Fruit fly (Drosophila melanogaster) Kc167 (cell line): ENCODE measurements around the gene CG8119.

ENCODE experiments used
- Myc ChIP-seq: fragments of >200 bp; optimal IDR thresholded peaks from 2 replicates; lab custom pipeline; 2017; ENCODE audit warnings: missing external identifiers
- Sin3A ChIP-seq: fragments of >200 bp; optimal IDR thresholded peaks from 2 replicates; lab custom pipeline; 2018; ENCODE audit warnings: missing external identifiers
- h ChIP-seq: fragments of >200 bp; optimal IDR thresholded peaks from 3 replicates; lab custom pipeline; 2018; ENCODE audit warnings: missing external identifiers
- insv ChIP-seq: fragments of >200 bp; optimal IDR thresholded peaks from 3 replicates; lab custom pipeline; 2018; ENCODE audit warnings: missing external identifiers
- psq ChIP-seq: fragments of >200 bp; optimal IDR thresholded peaks from 2 replicates; lab custom pipeline; 2017; ENCODE audit warnings: missing external identifiers
- ttk ChIP-seq: sonication (Bioruptor generic); optimal IDR thresholded peaks from 2 replicates; lab custom pipeline; 2017; ENCODE audit warnings: missing external identifiers

DNA sequence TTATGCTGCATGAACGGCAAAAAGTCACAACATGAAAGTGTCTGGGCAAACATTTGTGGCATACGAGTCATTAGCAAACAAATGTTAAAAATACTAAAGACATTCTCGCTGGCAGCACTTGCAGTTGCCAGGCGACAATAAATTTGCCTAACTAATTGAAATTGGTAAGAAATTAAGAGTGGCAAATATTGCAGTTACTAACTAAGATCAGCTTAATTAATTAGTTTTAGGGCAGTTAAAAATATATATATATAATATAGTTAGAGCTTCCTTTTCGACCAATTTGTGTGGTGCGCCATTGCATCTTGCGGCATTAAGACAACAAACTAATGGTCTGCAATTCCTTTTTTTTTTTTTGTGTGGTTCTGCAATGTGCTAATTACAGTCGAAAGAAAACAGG, 44.5 kb upstream of the CG8119 start:
- TF ChIP-seq psq (lab: Kevin White, UChicago) (no peak), Sin3A (lab: Kevin White, UChicago) (no peak), insv (lab: Kevin White, UChicago) (no peak), Myc (lab: Kevin White, UChicago) (no peak), h (lab: Kevin White, UChicago) (no peak), ttk (lab: Kevin White, UChicago) (no peak)
